Fruit fly (Drosophila melanogaster): ENCODE results near the gene CG6972.

Gene CG6972

DNA sequence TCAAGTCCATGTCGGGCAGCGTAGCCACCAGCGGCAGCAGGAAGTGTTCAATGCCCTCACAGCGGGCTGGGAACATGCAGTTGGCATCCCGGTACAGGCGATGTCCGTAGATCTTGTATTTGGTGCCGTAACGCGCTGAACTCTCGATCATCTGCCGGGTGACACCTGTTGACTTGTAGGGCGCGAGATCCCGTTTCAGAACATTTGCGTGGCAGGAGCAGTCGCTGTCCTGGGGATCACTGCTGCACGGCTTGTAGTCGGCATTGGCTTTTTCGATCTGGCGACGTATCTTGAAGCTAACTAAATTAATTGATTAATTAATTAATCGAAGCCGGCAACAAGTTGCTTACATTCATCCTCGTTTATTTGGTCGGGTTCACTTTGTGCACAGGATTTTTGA is 48.2 kb downstream of the CG6972 start:
- TF ChIP-seq acj6 (GFP tag; optimal IDR thresholded peaks at IDR 0.05) = no peak
- no peak for TF ChIP-seq CG8119 (GFP tag; IDR thresholded peaks at IDR 0.05)
- TF ChIP-seq CG3032 (tag; optimal IDR thresholded peaks at IDR 0.05) = no peak
- TF ChIP-seq CG6808 (GFP tag; optimal IDR thresholded peaks at IDR 0.05) = no peak
- no peak for TF ChIP-seq fd59A (GFP tag; optimal IDR thresholded peaks at IDR 0.05)
- TF ChIP-seq CG10669 (GFP tag; optimal IDR thresholded peaks at IDR 0.05) = no peak
- no peak for TF ChIP-seq ss (GFP tag; optimal IDR thresholded peaks at IDR 0.05)
- TF ChIP-seq CG16779 (tag; optimal IDR thresholded peaks at IDR 0.05) = no peak
- no peak for TF ChIP-seq CG6854 (GFP tag; optimal IDR thresholded peaks at IDR 0.05)
- no peak for TF ChIP-seq Ets21C (GFP tag; optimal IDR thresholded peaks at IDR 0.05)

DNA sequence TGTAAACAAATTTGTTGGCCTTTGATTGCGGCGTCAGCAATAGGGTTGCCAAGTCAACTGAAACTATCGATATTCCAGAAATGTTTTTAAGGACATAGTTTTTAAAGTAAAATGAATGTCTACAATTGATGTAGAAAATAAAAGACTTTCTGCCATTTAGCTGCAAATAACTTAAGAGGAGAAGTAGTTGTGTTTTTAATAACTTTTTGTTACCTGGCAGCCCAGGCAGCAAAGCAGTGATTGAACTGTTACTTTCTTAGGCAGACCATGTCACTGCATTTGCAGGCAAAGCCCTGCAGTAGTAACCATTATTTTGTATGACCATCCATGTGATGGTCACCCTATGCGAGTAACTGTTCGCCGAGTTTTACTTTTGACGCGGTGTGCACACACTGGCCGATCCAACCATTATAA is 48.7 kb downstream of the CG6972 start, which contains the start of the genes rumi, CG7029 and Usp12-46:
Gene rumi, minus strand, starts transcription at position 64 of the 414 bp plus-strand sequence.
Gene CG7029, plus strand, starts transcription at position 368 of the 414 bp plus-strand sequence.
Gene Usp12-46, plus strand, starts transcription at position 368 of the 414 bp plus-strand sequence.
- peak; percentile 78 for TF ChIP-seq CG11762 (GFP tag; optimal IDR thresholded peaks at IDR 0.05; ENCODE audit: insufficient read depth)
- peak; percentile 88 for TF ChIP-seq esn (GFP tag; optimal IDR thresholded peaks at IDR 0.05)
- TF ChIP-seq cyc (GFP tag; optimal IDR thresholded peaks at IDR 0.05) = peak; percentile 89
- TF ChIP-seq dac (GFP tag; optimal IDR thresholded peaks at IDR 0.05) = no peak
- peak; percentile 65; the same call in 2 of the 3 replicates for TF ChIP-seq CG8119 (GFP tag; IDR thresholded peaks at IDR 0.05)
- peak; percentile 72 for TF ChIP-seq Gug (GFP tag; IDR thresholded peaks at IDR 0.05)
- TF ChIP-seq CG8319 (GFP tag; optimal IDR thresholded peaks at IDR 0.05) = peak; percentile 79
- no peak for TF ChIP-seq CG9139 (GFP tag; optimal IDR thresholded peaks at IDR 0.05)
- TF ChIP-seq CG4318 (GFP tag; optimal IDR thresholded peaks at IDR 0.05) = no peak
- TF ChIP-seq topi (GFP tag; optimal IDR thresholded peaks at IDR 0.05) = peak; percentile 84
- TF ChIP-seq svp (GFP tag) = peak; percentile 94
- peak; percentile 87 for TF ChIP-seq eg (GFP tag; IDR thresholded peaks at IDR 0.05)
- no peak for TF ChIP-seq net (GFP tag; optimal IDR thresholded peaks at IDR 0.05)
- TF ChIP-seq CG6808 (GFP tag; optimal IDR thresholded peaks at IDR 0.05) = peak; percentile 22
- peak in 1 of 2 experiments; percentile 62 for TF ChIP-seq salr (GFP tag; optimal IDR thresholded peaks at IDR 0.05)
- TF ChIP-seq CG11902 (GFP tag; optimal IDR thresholded peaks at IDR 0.05) = peak; percentile 78
- TF ChIP-seq CG6276 (GFP tag; optimal IDR thresholded peaks at IDR 0.05) = no peak
- TF ChIP-seq Ets21C (GFP tag; optimal IDR thresholded peaks at IDR 0.05) = no peak
- peak; percentile 68 for TF ChIP-seq Lpt (GFP tag; optimal IDR thresholded peaks at IDR 0.05)
- peak; percentile 87 for TF ChIP-seq Sox15 (GFP tag; optimal IDR thresholded peaks at IDR 0.05)
- peak; percentile 92 for TF ChIP-seq Eip78C (GFP tag)
- no peak for TF ChIP-seq acj6 (GFP tag; optimal IDR thresholded peaks at IDR 0.05)
- no peak for TF ChIP-seq CG34406 (GFP tag; optimal IDR thresholded peaks at IDR 0.05)
- TF ChIP-seq CG16779 (tag; optimal IDR thresholded peaks at IDR 0.05) = no peak
- TF ChIP-seq Hr39 (GFP tag; optimal IDR thresholded peaks at IDR 0.05) = peak; percentile 93
- TF ChIP-seq CG6163 (GFP tag; IDR thresholded peaks at IDR 0.05) = peak; percentile 91
- no peak for TF ChIP-seq fkh (GFP tag; optimal IDR thresholded peaks at IDR 0.05)
- TF ChIP-seq CG1621 (tag; optimal IDR thresholded peaks at IDR 0.05) = peak; percentile 54
- peak; percentile 11 for TF ChIP-seq Hr38 (GFP tag; optimal IDR thresholded peaks at IDR 0.05)
- TF ChIP-seq Ets96B (tag; optimal IDR thresholded peaks at IDR 0.05) = peak; percentile 56
- peak; percentile 88 for TF ChIP-seq lz (GFP tag; optimal IDR thresholded peaks at IDR 0.05)
- peak; percentile 31 for TF ChIP-seq Blimp-1 (GFP tag; optimal IDR thresholded peaks at IDR 0.05)
- peak; percentile 92 for TF ChIP-seq CG31627 (GFP tag; optimal IDR thresholded peaks at IDR 0.05)
- peak; percentile 53; the same call in 1 of the 2 replicates for TF ChIP-seq CG11294 (GFP tag; IDR thresholded peaks at IDR 0.05)
- no peak for TF ChIP-seq CG6792 (GFP tag; optimal IDR thresholded peaks at IDR 0.05)
- no peak for TF ChIP-seq CG32006 (GFP tag; optimal IDR thresholded peaks at IDR 0.05)
- TF ChIP-seq Eip93F (GFP tag; optimal IDR thresholded peaks at IDR 0.05) = no peak
- TF ChIP-seq CG6854 (GFP tag; optimal IDR thresholded peaks at IDR 0.05) = peak; percentile 1
- TF ChIP-seq Sox14 (GFP tag; optimal IDR thresholded peaks at IDR 0.05) = peak; percentile 87
- TF ChIP-seq CG15336 (GFP tag; IDR thresholded peaks at IDR 0.05) = peak; percentile 36; the same call in 1 of the 2 replicates
- peak; percentile 59 for TF ChIP-seq dsx (GFP tag; optimal IDR thresholded peaks at IDR 0.05; ENCODE audit: poor library complexity, severe bottlenecking)
- peak; percentile 52 for TF ChIP-seq fd59A (GFP tag; optimal IDR thresholded peaks at IDR 0.05)
- TF ChIP-seq achi (GFP tag; optimal IDR thresholded peaks at IDR 0.05) = peak; percentile 77
- peak; percentile 83 for TF ChIP-seq CG3032 (tag; optimal IDR thresholded peaks at IDR 0.05)

Measured in whole organism, prepupa.